Worm (Caenorhabditis elegans) whole organism, young adult: ENCODE data around the gene pxmp-4.

Source experiments
- F39B2.1 ChIP-seq: fragments of 200-800 bp; sonication (Bioruptor generic); IDR thresholded peaks from 2 replicates; pipeline ENCODE4 v1.3.6; 2022; ENCODE audit warnings: missing genetic modification reagents, missing genetic modification characterization, missing compliant biosample characterization
- ets-4 ChIP-seq: fragments of 200-800 bp; sonication (Bioruptor generic); optimal IDR thresholded peaks from 2 replicates; lab custom pipeline; 2018; ENCODE audit warnings: mild to moderate bottlenecking, missing genetic modification characterization, missing compliant biosample characterization
- hlh-26 ChIP-seq: fragments of 200-800 bp; sonication (Bioruptor generic); conservative IDR thresholded peaks from 2 replicates; pipeline ENCODE4 v1.3.6; 2022; ENCODE audit warnings: missing genetic modification reagents, missing genetic modification characterization, missing compliant biosample characterization
- lin-54 ChIP-seq: fragments of 200-800 bp; sonication (Bioruptor generic); optimal IDR thresholded peaks from 2 replicates; lab custom pipeline; 2018; ENCODE audit warnings: mild to moderate bottlenecking, missing genetic modification characterization, missing compliant biosample characterization
- madf-6 ChIP-seq: fragments of 200-800 bp; sonication (Bioruptor generic); IDR thresholded peaks from 2 replicates; pipeline ENCODE4 v1.3.6; 2022; ENCODE audit warnings: missing genetic modification reagents, missing genetic modification characterization, missing compliant biosample characterization
- mes-4 ChIP-seq: sonication (generic microtip); optimal IDR thresholded peaks from 2 replicates; lab custom pipeline; 2016; ENCODE audit warnings: missing genotype, missing genetic modification characterization, missing compliant biosample characterization
- nfya-1 ChIP-seq: sonication (generic microtip); optimal IDR thresholded peaks from 2 replicates; lab custom pipeline; 2017; ENCODE audit warnings: antibody characterized with exemption, missing compliant biosample characterization, missing genetic modification characterization, borderline replicate concordance; ENCODE audit not compliant: insufficient read depth
- nfyb-1 ChIP-seq: fragments of 200-800 bp; sonication (Bioruptor generic); IDR thresholded peaks from 2 replicates; pipeline ENCODE4 v1.3.6; 2022; ENCODE audit warnings: missing genetic modification reagents, missing genetic modification characterization, missing compliant biosample characterization
- nhr-90 ChIP-seq: sonication (generic microtip); optimal IDR thresholded peaks from 2 replicates; lab custom pipeline; 2016; ENCODE audit warnings: missing genotype, mild to moderate bottlenecking, missing genetic modification characterization, missing compliant biosample characterization
- snpc-3.4 ChIP-seq: sonication (generic microtip); optimal IDR thresholded peaks from 2 replicates; lab custom pipeline; 2017; ENCODE audit warnings: missing genetic modification characterization, mild to moderate bottlenecking, missing compliant biosample characterization, antibody characterized with exemption, moderate library complexity, missing genotype, missing genetic modification reagents
- unc-62 ChIP-seq: fragments of 150-350 bp; optimal IDR thresholded peaks from 2 replicates; lab custom pipeline; 2014; ENCODE audit warnings: missing biosample characterization, missing genetic modification reagents, missing genetic modification characterization
- ztf-6 ChIP-seq: fragments of 200-800 bp; sonication (Bioruptor generic); IDR thresholded peaks from 2 replicates; pipeline ENCODE4 v1.3.6; 2022; ENCODE audit warnings: missing genetic modification reagents, missing genetic modification characterization, missing compliant biosample characterization

ce11 chrIV:364983-365382 lies 28.0 kb upstream of the pxmp-4 start:
- no peak for TF ChIP-seq nfya-1 (tag; lab: Kevin White, UChicago)
- no peak for TF ChIP-seq mes-4
- no peak for TF ChIP-seq hlh-26 (GFP tag; lab: Robert Waterston, UW)
- TF ChIP-seq F39B2.1 (GFP tag; lab: Robert Waterston, UW) = no peak
- TF ChIP-seq madf-6 (GFP tag; lab: Robert Waterston, UW) = no peak
- no peak for TF ChIP-seq nfyb-1 (GFP tag; lab: Robert Waterston, UW)
- no peak for TF ChIP-seq ets-4
- no peak for TF ChIP-seq snpc-3.4 (tag; lab: Kevin White, UChicago)
- no peak for TF ChIP-seq nhr-90 (tag; lab: Kevin White, UChicago)
- no peak for TF ChIP-seq unc-62
- TF ChIP-seq lin-54 (GFP tag; lab: Kevin White, UChicago) = no peak
- no peak for TF ChIP-seq ztf-6
